Worm (Caenorhabditis elegans): ENCODE measurements around the gene anmt-1.

Gene anmt-1

ce11 chrIII:8683679-8684263 lies 837 bp upstream of the anmt-1 start, which contains the start of gene fli-1 (continued):
- peak; percentile 11 for TF ChIP-seq fkh-8 (tag; optimal IDR thresholded peaks at IDR 0.05)

ce11 chrIII:8685590-8686240 lies 1.1 kb downstream of the anmt-1 start:
- TF ChIP-seq nhr-77 (tag; optimal IDR thresholded peaks at IDR 0.05) = no peak
- TF ChIP-seq elt-3 (tag; optimal IDR thresholded peaks at IDR 0.05) = no peak
- no peak for TF ChIP-seq snpc-4 (tag; optimal IDR thresholded peaks at IDR 0.05)
- TF ChIP-seq lir-3 (tag; optimal IDR thresholded peaks at IDR 0.05; ENCODE audit: poor library complexity) = no peak
- TF ChIP-seq grh-1 (GFP tag; IDR thresholded peaks at IDR 0.05) = no peak
- TF ChIP-seq ceh-88 (GFP tag; IDR thresholded peaks at IDR 0.05) = no peak

- TF ChIP-seq F16B12.6 (tag; optimal IDR thresholded peaks at IDR 0.05) (no peak), mab-9 (GFP tag; IDR thresholded peaks at IDR 0.05) (no peak), unc-130 (tag; optimal IDR thresholded peaks at IDR 0.05) (no peak), xbp-1 (tag; optimal IDR thresholded peaks at IDR 0.05) (no peak), nhr-77 (tag; optimal IDR thresholded peaks at IDR 0.05) (no peak), rnt-1 (tag; optimal IDR thresholded peaks at IDR 0.05) (no peak), ceh-63 (GFP tag; optimal IDR thresholded peaks at IDR 0.05) (no peak), fkh-10 (GFP tag; optimal IDR thresholded peaks at IDR 0.05) (no peak), C04F5.9 (tag; optimal IDR thresholded peaks at IDR 0.05) (no peak), aly-2 (tag; optimal IDR thresholded peaks at IDR 0.05) (no peak), pqm-1 (tag; optimal IDR thresholded peaks at IDR 0.05) (no peak), snu-23 (GFP tag; optimal IDR thresholded peaks at IDR 0.05) (peak; percentile 34), nhr-71 (tag; optimal IDR thresholded peaks at IDR 0.05) (peak; percentile 38), unc-30 (tag; optimal IDR thresholded peaks at IDR 0.05) (no peak), ceh-90 (tag; optimal IDR thresholded peaks at IDR 0.05) (no peak), nhr-19 (GFP tag; conservative IDR thresholded peaks at IDR 0.05) (no peak), lsy-2 (tag; optimal IDR thresholded peaks at IDR 0.05) (no peak), hlh-17 (GFP tag; optimal IDR thresholded peaks at IDR 0.05; ENCODE audit: borderline replicate concordance) (no peak), ceh-8 (GFP tag; optimal IDR thresholded peaks at IDR 0.05) (no peak), ces-1 (GFP tag; optimal IDR thresholded peaks at IDR 0.05) (no peak), nhr-47 (tag; optimal IDR thresholded peaks at IDR 0.05) (no peak), aha-1 (tag; optimal IDR thresholded peaks at IDR 0.05) (no peak), swsn-7 (tag; optimal IDR thresholded peaks at IDR 0.05) (no peak), pax-3 (tag; optimal IDR thresholded peaks at IDR 0.05) (no peak), C16A3.4 (tag; optimal IDR thresholded peaks at IDR 0.05) (no peak), tbx-2 (tag; optimal IDR thresholded peaks at IDR 0.05) (no peak), elt-3 (tag; optimal IDR thresholded peaks at IDR 0.05) (peak in 1 of 6 experiments; percentile 66), zag-1 (tag; optimal IDR thresholded peaks at IDR 0.05) (no peak), dpl-1 (GFP tag; optimal IDR thresholded peaks at IDR 0.05) (peak in 1 of 3 experiments; percentile 19), isw-1 (GFP tag; IDR thresholded peaks at IDR 0.05) (no peak), grh-1 (GFP tag; IDR thresholded peaks at IDR 0.05) (no peak), nhr-20 (tag; optimal IDR thresholded peaks at IDR 0.05) (peak; percentile 54), vab-15 (tag; optimal IDR thresholded peaks at IDR 0.05) (no peak), unc-86 (tag; optimal IDR thresholded peaks at IDR 0.05) (no peak), nhr-28 (tag; optimal IDR thresholded peaks at IDR 0.05) (no peak), lin-35 (GFP tag; optimal IDR thresholded peaks at IDR 0.05) (peak in 1 of 2 experiments; percentile 28), egl-13 (tag; optimal IDR thresholded peaks at IDR 0.05) (no peak), jun-1 (tag; optimal IDR thresholded peaks at IDR 0.05) (no peak), efl-3 (GFP tag; optimal IDR thresholded peaks at IDR 0.05) (no peak), ets-5 (GFP tag; IDR thresholded peaks at IDR 0.05) (no peak), zip-4 (GFP tag; optimal IDR thresholded peaks at IDR 0.05) (no peak), Y116A8C.19 (tag; optimal IDR thresholded peaks at IDR 0.05; ENCODE audit: borderline replicate concordance) (no peak), lin-15B (tag; optimal IDR thresholded peaks at IDR 0.05) (no peak)
Observed at ce11 chrIII:8688438-8688946, 3.9 kb downstream of the anmt-1 start, which contains the start of gene hadb-1. Gene hadb-1 (minus strand): TSS chrIII:8688488.
